Worm (Caenorhabditis elegans) whole organism, L2 larva: ENCODE results near the gene pros-1.

Experiments used
- C34F6.9 ChIP-seq: fragments of 150-350 bp; optimal IDR thresholded peaks from 2 replicates; lab custom pipeline; 2014; ENCODE audit warnings: missing biosample characterization, missing genetic modification characterization
- F13H6.1 ChIP-seq: sonication (generic microtip); optimal IDR thresholded peaks from 2 replicates; lab custom pipeline; 2016; ENCODE audit warnings: missing genetic modification characterization, missing compliant biosample characterization
- R02D3.7 ChIP-seq: fragments of 150-350 bp; optimal IDR thresholded peaks from 2 replicates; lab custom pipeline; 2014; ENCODE audit warnings: missing biosample characterization, missing genetic modification characterization
- Y55F3AM.14 ChIP-seq: fragments of 200-800 bp; sonication (Bioruptor generic); optimal IDR thresholded peaks from 2 replicates; lab custom pipeline; 2018; ENCODE audit warnings: mild to moderate bottlenecking, missing genetic modification characterization, missing compliant biosample characterization
- ZK546.5 ChIP-seq: sonication (generic microtip); optimal IDR thresholded peaks from 2 replicates; lab custom pipeline; 2017; ENCODE audit warnings: missing biosample characterization, missing genetic modification characterization
- alr-1 ChIP-seq: fragments of 150-350 bp; optimal IDR thresholded peaks from 2 replicates; lab custom pipeline; 2014; ENCODE audit warnings: missing biosample characterization, missing genetic modification characterization
- aly-2 ChIP-seq: fragments of 150-350 bp; optimal IDR thresholded peaks from 2 replicates; lab custom pipeline; 2014; ENCODE audit warnings: missing biosample characterization, missing genetic modification characterization
- ama-1 ChIP-seq: fragments of 150-350 bp; optimal IDR thresholded peaks from 2 replicates; lab custom pipeline; 2018; ENCODE audit warnings: inconsistent platforms
- blmp-1 ChIP-seq: sonication (generic microtip); optimal IDR thresholded peaks from 2 replicates; lab custom pipeline; 2017; ENCODE audit warnings: missing genetic modification characterization, mild to moderate bottlenecking, missing compliant biosample characterization, antibody characterized with exemption, moderate library complexity; ENCODE audit not compliant: insufficient read depth
- ceh-16 ChIP-seq: fragments of 150-350 bp; optimal IDR thresholded peaks from 2 replicates; lab custom pipeline; 2014; ENCODE audit warnings: missing biosample characterization, missing genetic modification characterization
- ceh-82 ChIP-seq: fragments of 150-350 bp; optimal IDR thresholded peaks from 2 replicates; lab custom pipeline; 2014; ENCODE audit warnings: missing biosample characterization, missing genetic modification characterization
- crh-2 ChIP-seq: sonication (generic microtip); optimal IDR thresholded peaks from 2 replicates; lab custom pipeline; 2017; ENCODE audit warnings: missing biosample characterization, missing genetic modification characterization
- dmd-4 ChIP-seq: sonication (generic microtip); optimal IDR thresholded peaks from 2 replicates; lab custom pipeline; 2017; ENCODE audit warnings: missing biosample characterization, missing genetic modification characterization
- egl-27 ChIP-seq: sonication (generic microtip); optimal IDR thresholded peaks from 3 replicates; lab custom pipeline; 2017; ENCODE audit warnings: missing biosample characterization, missing genetic modification reagents, missing genetic modification characterization
- elt-1 ChIP-seq: fragments of 150-350 bp; optimal IDR thresholded peaks from 2 replicates; lab custom pipeline; 2014; ENCODE audit warnings: missing biosample characterization, missing genetic modification characterization
- elt-3 ChIP-seq: sonication (generic microtip); optimal IDR thresholded peaks from 2 replicates; lab custom pipeline; 2017; ENCODE audit warnings: missing biosample characterization, missing genetic modification characterization
- fos-1 ChIP-seq: fragments of 150-350 bp; optimal IDR thresholded peaks from 2 replicates; lab custom pipeline; 2014; ENCODE audit warnings: missing biosample characterization, missing genetic modification characterization
- gmeb-1 ChIP-seq: fragments of 150-350 bp; optimal IDR thresholded peaks from 2 replicates; lab custom pipeline; 2014; ENCODE audit warnings: missing biosample characterization, missing genetic modification characterization
- lin-11 ChIP-seq: fragments of 150-350 bp; sonication (generic microtip); optimal IDR thresholded peaks from 2 replicates; lab custom pipeline; 2014; ENCODE audit warnings: missing biosample characterization, missing genetic modification characterization, inconsistent platforms, mixed read lengths
- lin-13 ChIP-seq: fragments of 150-350 bp; optimal IDR thresholded peaks from 2 replicates; lab custom pipeline; 2014; ENCODE audit warnings: missing biosample characterization, missing genetic modification reagents, missing genetic modification characterization
- lin-39 ChIP-seq: fragments of 150-350 bp; optimal IDR thresholded peaks from 2 replicates; lab custom pipeline; 2014; ENCODE audit warnings: missing biosample characterization, missing genetic modification reagents, missing genetic modification characterization
- lsy-2 ChIP-seq, 2 experiments: fragments of 150-350 bp in 1 of 2; sonication (generic microtip) in 1 of 2; optimal IDR thresholded peaks; 2 replicates each; lab custom pipeline; 2014 to 2017; ENCODE audit warnings: missing biosample characterization in 2 of 2, missing genetic modification characterization in 2 of 2
- mab-5 ChIP-seq: fragments of 150-350 bp; optimal IDR thresholded peaks from 2 replicates; lab custom pipeline; 2014; ENCODE audit warnings: missing biosample characterization, missing genetic modification characterization
- mbf-1 ChIP-seq: sonication (generic microtip); optimal IDR thresholded peaks from 2 replicates; lab custom pipeline; 2017; ENCODE audit warnings: missing biosample characterization, missing genetic modification characterization
- mdl-1 ChIP-seq, 2 experiments: fragments of 150-350 bp in 1 of 2; sonication (generic microtip) in 1 of 2; optimal IDR thresholded peaks; 2 replicates each; lab custom pipeline; 2017; ENCODE audit warnings: missing biosample characterization in 2 of 2, missing genetic modification characterization in 2 of 2
- nhr-10 ChIP-seq: sonication (generic microtip); optimal IDR thresholded peaks from 2 replicates; lab custom pipeline; 2017; ENCODE audit warnings: missing biosample characterization, missing genetic modification characterization
- nhr-11 ChIP-seq: fragments of 150-350 bp; optimal IDR thresholded peaks from 2 replicates; lab custom pipeline; 2014; ENCODE audit warnings: missing biosample characterization, missing genetic modification characterization
- nhr-12 ChIP-seq: fragments of 150-350 bp; optimal IDR thresholded peaks from 2 replicates; lab custom pipeline; 2014; ENCODE audit warnings: missing biosample characterization, missing genetic modification characterization
- nhr-129 ChIP-seq: fragments of 150-350 bp; optimal IDR thresholded peaks from 2 replicates; lab custom pipeline; 2014; ENCODE audit warnings: missing biosample characterization, missing genetic modification characterization
- nhr-21 ChIP-seq: fragments of 150-350 bp; optimal IDR thresholded peaks from 2 replicates; lab custom pipeline; 2014; ENCODE audit warnings: missing biosample characterization, missing genetic modification characterization
- nhr-23 ChIP-seq: fragments of 150-350 bp; optimal IDR thresholded peaks from 2 replicates; lab custom pipeline; 2014; ENCODE audit warnings: missing biosample characterization, missing genetic modification reagents, missing genetic modification characterization
- nhr-237 ChIP-seq: fragments of 150-350 bp; optimal IDR thresholded peaks from 2 replicates; lab custom pipeline; 2014; ENCODE audit warnings: missing biosample characterization, missing genetic modification characterization
- nhr-25 ChIP-seq: fragments of 150-350 bp; sonication (generic microtip); optimal IDR thresholded peaks from 3 replicates; lab custom pipeline; 2014; ENCODE audit warnings: missing biosample characterization, missing genetic modification characterization
- nhr-6 ChIP-seq: fragments of 150-350 bp; optimal IDR thresholded peaks from 2 replicates; lab custom pipeline; 2014; ENCODE audit warnings: missing biosample characterization, missing genetic modification characterization
- nhr-77 ChIP-seq: fragments of 150-350 bp; optimal IDR thresholded peaks from 2 replicates; lab custom pipeline; 2014; ENCODE audit warnings: missing biosample characterization, missing genetic modification characterization
- peb-1 ChIP-seq: fragments of 150-350 bp; optimal IDR thresholded peaks from 2 replicates; lab custom pipeline; 2014; ENCODE audit warnings: missing biosample characterization, missing genetic modification characterization
- sem-4 ChIP-seq: fragments of 150-350 bp; optimal IDR thresholded peaks from 2 replicates; lab custom pipeline; 2014; ENCODE audit warnings: missing biosample characterization, missing genetic modification reagents, missing genetic modification characterization
- skn-1 ChIP-seq: sonication (generic microtip); optimal IDR thresholded peaks from 2 replicates; lab custom pipeline; 2017; ENCODE audit warnings: missing biosample characterization, missing genetic modification characterization
- sma-3 ChIP-seq: sonication (generic microtip); optimal IDR thresholded peaks from 2 replicates; lab custom pipeline; 2016; ENCODE audit warnings: missing genetic modification reagents, missing genetic modification characterization, missing compliant biosample characterization
- sma-9 ChIP-seq, 2 experiments: fragments of 150-350 bp in 1 of 2; sonication (generic microtip) in 1 of 2; optimal IDR thresholded peaks; 2 replicates each; lab custom pipeline; 2014 to 2016; ENCODE audit warnings: missing genetic modification characterization in 2 of 2, mild to moderate bottlenecking in 1 of 2, missing biosample characterization in 1 of 2, missing compliant biosample characterization in 1 of 2, missing genetic modification reagents in 1 of 2, moderate library complexity in 1 of 2
- snpc-4 ChIP-seq: fragments of 150-350 bp; optimal IDR thresholded peaks from 2 replicates; lab custom pipeline; 2014; ENCODE audit warnings: missing biosample characterization, missing genetic modification characterization
- unc-39 ChIP-seq: fragments of 150-350 bp; optimal IDR thresholded peaks from 2 replicates; lab custom pipeline; 2014; ENCODE audit warnings: missing biosample characterization, missing genetic modification characterization
- unc-55 ChIP-seq: fragments of 150-350 bp; sonication (generic microtip); optimal IDR thresholded peaks from 3 replicates; lab custom pipeline; 2014; ENCODE audit warnings: missing biosample characterization, missing genetic modification reagents, missing genetic modification characterization
- unc-62 ChIP-seq: fragments of 150-350 bp; optimal IDR thresholded peaks from 2 replicates; lab custom pipeline; 2014; ENCODE audit warnings: missing biosample characterization, missing genetic modification reagents, missing genetic modification characterization
- zag-1 ChIP-seq: fragments of 150-350 bp; optimal IDR thresholded peaks from 2 replicates; lab custom pipeline; 2014; ENCODE audit warnings: missing biosample characterization, missing genetic modification characterization
- ztf-1 ChIP-seq: fragments of 200-800 bp; sonication (Bioruptor generic); conservative IDR thresholded peaks from 2 replicates; pipeline ENCODE4 v1.3.6; 2022; ENCODE audit warnings: missing genetic modification characterization, missing compliant biosample characterization
- ztf-11 ChIP-seq: sonication (generic microtip); optimal IDR thresholded peaks from 2 replicates; lab custom pipeline; 2017; ENCODE audit warnings: missing biosample characterization, missing genetic modification characterization
- ztf-4 ChIP-seq: fragments of 150-350 bp; optimal IDR thresholded peaks from 2 replicates; lab custom pipeline; 2014; ENCODE audit warnings: missing biosample characterization, missing genetic modification characterization

pros-1 gene

ce11 chrIII:8027942-8028341, 39.1 kb upstream of the pros-1 start, which contains the start of gene mdt-30:
Gene mdt-30, minus strand, starts transcription at chrIII:8028042.
- TF ChIP-seq nhr-21 (tag; lab: Kevin White, UChicago) = no peak
- TF ChIP-seq ztf-11 = no peak
- TF ChIP-seq crh-2 (tag; lab: Kevin White, UChicago) = no peak
- TF ChIP-seq unc-39 (tag; lab: Kevin White, UChicago) = no peak
- TF ChIP-seq Y55F3AM.14 (GFP tag; lab: Kevin White, UChicago) = no peak
- no peak for TF ChIP-seq zag-1 (tag; lab: Kevin White, UChicago)
- no peak for TF ChIP-seq sma-9 (GFP tag; optimal IDR thresholded peaks at IDR 0.05; lab: Kevin White, UChicago)
- no peak for TF ChIP-seq sma-9 (tag; optimal IDR thresholded peaks at IDR 0.05; lab: Kevin White, UChicago)
- no peak for TF ChIP-seq nhr-77 (tag; lab: Kevin White, UChicago)
- no peak for TF ChIP-seq nhr-6
- TF ChIP-seq ztf-1 (GFP tag; lab: Robert Waterston, UW) = no peak

ce11 chrIII:8029487-8029886, 37.6 kb upstream of the pros-1 start, which contains the start of gene F44B9.8:
Gene F44B9.8, minus strand, starts transcription at chrIII:8029649.
- TF ChIP-seq F13H6.1 (peak; percentile 69), C34F6.9 (tag; lab: Kevin White, UChicago) (peak; percentile 41), mab-5 (tag; lab: Kevin White, UChicago) (no peak), lin-39 (tag; lab: Kevin White, UChicago) (no peak), skn-1 (no peak), ceh-16 (tag; lab: Kevin White, UChicago) (no peak), nhr-237 (tag; lab: Kevin White, UChicago) (no peak), ceh-82 (tag; lab: Kevin White, UChicago) (no peak), ZK546.5 (tag; lab: Kevin White, UChicago) (no peak), crh-2 (tag; lab: Kevin White, UChicago) (peak; percentile 81), gmeb-1 (tag; lab: Kevin White, UChicago) (peak; percentile 71), aly-2 (tag; lab: Kevin White, UChicago) (no peak), lin-13 (GFP tag; lab: Kevin White, UChicago) (peak; percentile 63), R02D3.7 (tag; lab: Kevin White, UChicago) (no peak), ztf-11 (no peak), zag-1 (tag; lab: Kevin White, UChicago) (no peak), sma-3 (GFP tag; lab: Kevin White, UChicago) (peak; percentile 57), nhr-6 (no peak), lsy-2 (tag; optimal IDR thresholded peaks at IDR 0.05; lab: Kevin White, UChicago) (peak; percentile 15 to 83), egl-27 (no peak), peb-1 (tag; lab: Kevin White, UChicago) (no peak), mbf-1 (tag; lab: Kevin White, UChicago) (no peak), unc-62 (GFP tag; lab: Kevin White, UChicago) (no peak), ama-1 (lab: Kevin White, UChicago) (no peak), snpc-4 (tag; lab: Kevin White, UChicago) (no peak), fos-1 (tag; lab: Kevin White, UChicago) (peak; percentile 38), nhr-12 (no peak), blmp-1 (tag; lab: Kevin White, UChicago) (peak; percentile 23), sem-4 (tag; lab: Kevin White, UChicago) (peak; percentile 40), nhr-25 (peak; percentile 75), alr-1 (tag; lab: Kevin White, UChicago) (no peak), nhr-129 (no peak), nhr-21 (tag; lab: Kevin White, UChicago) (no peak), unc-39 (tag; lab: Kevin White, UChicago) (no peak), ztf-1 (GFP tag; lab: Robert Waterston, UW) (no peak), nhr-23 (tag; lab: Kevin White, UChicago) (no peak), nhr-11 (no peak), ztf-4 (tag; lab: Kevin White, UChicago) (no peak), nhr-10 (no peak), mdl-1 (tag; optimal IDR thresholded peaks at IDR 0.05; lab: Kevin White, UChicago) (no peak), elt-3 (tag; lab: Kevin White, UChicago) (no peak), Y55F3AM.14 (GFP tag; lab: Kevin White, UChicago) (no peak), elt-1 (tag; lab: Kevin White, UChicago) (no peak), sma-9 (GFP tag; optimal IDR thresholded peaks at IDR 0.05; lab: Kevin White, UChicago) (peak; percentile 50), sma-9 (tag; optimal IDR thresholded peaks at IDR 0.05; lab: Kevin White, UChicago) (no peak), unc-55 (peak; percentile 72), lin-11 (tag; lab: Kevin White, UChicago) (no peak), nhr-77 (tag; lab: Kevin White, UChicago) (no peak), dmd-4 (tag; lab: Kevin White, UChicago) (no peak)
